Fruit fly (Drosophila melanogaster) whole organism, embryonic: Measurements from ENCODE around the gene CG6294.

ENCODE experiments used
- ATbp ChIP-seq: fragments of 200-800 bp; sonication (Bioruptor generic); optimal IDR thresholded peaks from 2 replicates; lab custom pipeline; 2017; ENCODE audit warnings: missing biosample characterization, mild to moderate bottlenecking, missing genetic modification characterization, missing genetic modification reagents
- Blimp-1 ChIP-seq: fragments of 200-800 bp; sonication (Bioruptor generic); optimal IDR thresholded peaks from 3 replicates; lab custom pipeline; 2018; ENCODE audit warnings: missing biosample characterization, missing genetic modification characterization, mild to moderate bottlenecking, moderate library complexity, missing genetic modification reagents
- C15 ChIP-seq: fragments of 200-800 bp; sonication (Bioruptor generic); IDR thresholded peaks from 3 replicates; pipeline ENCODE4 v1.3.6; 2022; ENCODE audit warnings: missing biosample characterization, missing genetic modification characterization
- CG10431 ChIP-seq: fragments of 200-800 bp; sonication (Bioruptor generic); optimal IDR thresholded peaks from 3 replicates; lab custom pipeline; 2018; ENCODE audit warnings: missing biosample characterization, mild to moderate bottlenecking, missing genetic modification characterization
- CG12219 ChIP-seq: fragments of 200-800 bp; sonication (Bioruptor generic); optimal IDR thresholded peaks from 3 replicates; lab custom pipeline; 2018; ENCODE audit warnings: missing biosample characterization, mild to moderate bottlenecking, missing genetic modification characterization
- CG15269 ChIP-seq: fragments of 200-800 bp; sonication (Bioruptor generic); optimal IDR thresholded peaks from 2 replicates; lab custom pipeline; 2018; ENCODE audit warnings: missing biosample characterization, mild to moderate bottlenecking, missing genetic modification characterization, moderate library complexity
- CG15696 ChIP-seq: fragments of 200-800 bp; sonication (Bioruptor generic); optimal IDR thresholded peaks from 2 replicates; lab custom pipeline; 2019; ENCODE audit warnings: missing biosample characterization, mild to moderate bottlenecking, missing genetic modification characterization, moderate library complexity
- CG1603 ChIP-seq: fragments of 200-800 bp; sonication (Bioruptor generic); optimal IDR thresholded peaks from 2 replicates; lab custom pipeline; 2019; ENCODE audit warnings: missing biosample characterization, mild to moderate bottlenecking, missing genetic modification characterization, moderate library complexity
- CG17359 ChIP-seq: fragments of 200-800 bp; sonication (Bioruptor generic); optimal IDR thresholded peaks from 3 replicates; lab custom pipeline; 2018; ENCODE audit warnings: missing biosample characterization, mild to moderate bottlenecking, missing genetic modification characterization, moderate library complexity
- CG17361 ChIP-seq: fragments of 200-800 bp; sonication (Bioruptor generic); IDR thresholded peaks from 3 replicates; pipeline ENCODE4 v1.3.6; 2022; ENCODE audit warnings: missing biosample characterization, missing genetic modification characterization
- CG2712 ChIP-seq: fragments of 200-800 bp; optimal IDR thresholded peaks from 3 replicates; lab custom pipeline; 2019; ENCODE audit warnings: missing biosample characterization, mild to moderate bottlenecking, missing genetic modification characterization, moderate library complexity
- CG30403 ChIP-seq: fragments of 200-800 bp; sonication (Bioruptor generic); optimal IDR thresholded peaks from 3 replicates; lab custom pipeline; 2016; ENCODE audit warnings: missing biosample characterization, missing genetic modification characterization
- CG33557 ChIP-seq: fragments of 200-800 bp; sonication (Bioruptor generic); optimal IDR thresholded peaks from 2 replicates; lab custom pipeline; 2019; ENCODE audit warnings: missing biosample characterization, mild to moderate bottlenecking, missing genetic modification characterization, moderate library complexity
- CG3407 ChIP-seq: fragments of 200-800 bp; sonication (Bioruptor generic); optimal IDR thresholded peaks from 2 replicates; lab custom pipeline; 2018; ENCODE audit warnings: missing biosample characterization, mild to moderate bottlenecking, missing genetic modification characterization
- CG34224 ChIP-seq: fragments of 200-800 bp; sonication (Bioruptor generic); IDR thresholded peaks from 3 replicates; pipeline ENCODE4 v1.3.6; 2022; ENCODE audit warnings: missing biosample characterization, missing genetic modification characterization; ENCODE audit not compliant: partially characterized antibody
- CG5180 ChIP-seq: fragments of 200-800 bp; sonication (Bioruptor generic); optimal IDR thresholded peaks from 3 replicates; lab custom pipeline; 2017; ENCODE audit warnings: missing biosample characterization, missing genetic modification characterization, mild to moderate bottlenecking, moderate library complexity, missing genetic modification reagents
- CG5953 ChIP-seq: fragments of 200-800 bp; sonication (Bioruptor generic); IDR thresholded peaks from 2 replicates; pipeline ENCODE4 v1.3.6; 2022; ENCODE audit warnings: missing biosample characterization, missing genetic modification characterization
- CG6254 ChIP-seq: fragments of 200-800 bp; sonication (Bioruptor generic); optimal IDR thresholded peaks from 3 replicates; lab custom pipeline; 2017; ENCODE audit warnings: mild to moderate bottlenecking, missing biosample characterization, missing genetic modification reagents, missing genetic modification characterization
- CG6813 ChIP-seq: fragments of 200-800 bp; sonication (Bioruptor generic); optimal IDR thresholded peaks from 2 replicates; lab custom pipeline; 2017; ENCODE audit warnings: missing biosample characterization, missing genetic modification characterization, mild to moderate bottlenecking, moderate library complexity, missing genetic modification reagents
- CG7786 ChIP-seq: fragments of 200-800 bp; sonication (Bioruptor generic); optimal IDR thresholded peaks from 2 replicates; lab custom pipeline; 2016; ENCODE audit warnings: missing biosample characterization, missing genetic modification characterization
- CG8290 ChIP-seq, 3 experiments: fragments of 200-800 bp; sonication (Bioruptor generic); optimal IDR thresholded peaks; 2 replicates each; lab custom pipeline; 2016 to 2019; ENCODE audit warnings: missing biosample characterization in 3 of 3, missing genetic modification characterization in 3 of 3, mild to moderate bottlenecking in 2 of 3, moderate library complexity in 1 of 3
- CG8359 ChIP-seq: fragments of 200-800 bp; sonication (Bioruptor generic); optimal IDR thresholded peaks from 2 replicates; lab custom pipeline; 2017; ENCODE audit warnings: missing biosample characterization, mild to moderate bottlenecking, missing genetic modification characterization, borderline replicate concordance
- CG9437 ChIP-seq: fragments of 200-800 bp; sonication (Bioruptor generic); optimal IDR thresholded peaks from 2 replicates; lab custom pipeline; 2018; ENCODE audit warnings: missing biosample characterization, mild to moderate bottlenecking, missing genetic modification characterization
- Drgx ChIP-seq: fragments of 200-800 bp; sonication (Bioruptor generic); IDR thresholded peaks from 2 replicates; pipeline ENCODE4 v1.3.6; 2022; ENCODE audit warnings: missing biosample characterization, missing genetic modification characterization
- HHEX ChIP-seq: fragments of 200-800 bp; sonication (Bioruptor generic); optimal IDR thresholded peaks from 3 replicates; lab custom pipeline; 2017; ENCODE audit warnings: missing biosample characterization, mild to moderate bottlenecking, missing genetic modification characterization, missing genetic modification reagents
- Kr ChIP-seq: fragments of 200-800 bp; sonication (Bioruptor generic); optimal IDR thresholded peaks from 2 replicates; lab custom pipeline; 2017; ENCODE audit warnings: missing biosample characterization, mild to moderate bottlenecking, missing genetic modification characterization
- MTF-1 ChIP-seq: fragments of 200-800 bp; sonication (Bioruptor generic); optimal IDR thresholded peaks from 2 replicates; lab custom pipeline; 2018; ENCODE audit warnings: missing biosample characterization, mild to moderate bottlenecking, missing genetic modification characterization, borderline replicate concordance
- Med ChIP-seq: fragments of 200-800 bp; sonication (Bioruptor generic); peaks from one replicate; lab custom pipeline; 2016; ENCODE audit warnings: missing biosample characterization, missing genetic modification characterization, mild to moderate bottlenecking, inconsistent platforms, moderate library complexity
- ara ChIP-seq: fragments of 200-800 bp; sonication (Bioruptor generic); IDR thresholded peaks from 2 replicates; pipeline ENCODE4 v1.3.6; 2022; ENCODE audit warnings: missing biosample characterization, missing genetic modification characterization
- bab2 ChIP-seq: fragments of 200-800 bp; sonication (Bioruptor generic); optimal IDR thresholded peaks from 2 replicates; lab custom pipeline; 2016; ENCODE audit warnings: missing biosample characterization, missing genetic modification characterization
- bigmax ChIP-seq: fragments of 200-800 bp; sonication (Bioruptor generic); optimal IDR thresholded peaks from 2 replicates; lab custom pipeline; 2018; ENCODE audit warnings: missing biosample characterization, mild to moderate bottlenecking, missing genetic modification characterization
- chm ChIP-seq: fragments of 200-800 bp; sonication (Bioruptor generic); IDR thresholded peaks from 2 replicates; pipeline ENCODE4 v1.3.6; 2022; ENCODE audit warnings: missing biosample characterization, missing genetic modification characterization
- crc ChIP-seq: fragments of 200-800 bp; sonication (Bioruptor generic); optimal IDR thresholded peaks from 2 replicates; lab custom pipeline; 2016; ENCODE audit warnings: missing biosample characterization, missing genetic modification characterization
- dpn ChIP-seq, 2 experiments: fragments of 200-800 bp; sonication (Bioruptor generic); optimal IDR thresholded peaks; 3 replicates each; lab custom pipeline; 2016; ENCODE audit warnings: missing biosample characterization in 2 of 2, missing genetic modification characterization in 2 of 2
- ewg ChIP-seq: fragments of 200-800 bp; sonication (Bioruptor generic); optimal IDR thresholded peaks from 3 replicates; lab custom pipeline; 2017; ENCODE audit warnings: mild to moderate bottlenecking, missing biosample characterization, missing genetic modification reagents, missing genetic modification characterization
- fd102C ChIP-seq: fragments of 200-800 bp; sonication (Bioruptor generic); optimal IDR thresholded peaks from 2 replicates; lab custom pipeline; 2018; ENCODE audit warnings: missing biosample characterization, mild to moderate bottlenecking, missing genetic modification characterization, moderate library complexity
- grau ChIP-seq: fragments of 200-800 bp; optimal IDR thresholded peaks from 3 replicates; lab custom pipeline; 2019; ENCODE audit warnings: missing biosample characterization, mild to moderate bottlenecking, missing genetic modification characterization, moderate library complexity
- gro ChIP-seq: fragments of 200-800 bp; sonication (Bioruptor generic); optimal IDR thresholded peaks from 2 replicates; lab custom pipeline; 2016; ENCODE audit warnings: missing biosample characterization, missing genetic modification characterization
- nau ChIP-seq: fragments of 200-800 bp; sonication (Bioruptor generic); optimal IDR thresholded peaks from 3 replicates; lab custom pipeline; 2017; ENCODE audit warnings: missing biosample characterization, mild to moderate bottlenecking, missing genetic modification characterization, missing genetic modification reagents
- onecut ChIP-seq: fragments of 200-800 bp; sonication (Bioruptor generic); IDR thresholded peaks from 2 replicates; pipeline ENCODE4 v1.3.6; 2022; ENCODE audit warnings: missing biosample characterization, missing genetic modification characterization
- org-1 ChIP-seq: fragments of 200-800 bp; sonication (Bioruptor generic); optimal IDR thresholded peaks from 2 replicates; lab custom pipeline; 2017; ENCODE audit warnings: missing biosample characterization, missing genetic modification characterization
- peb ChIP-seq: fragments of 200-800 bp; sonication (Bioruptor generic); IDR thresholded peaks from 2 replicates; pipeline ENCODE4 v1.3.6; 2022; ENCODE audit warnings: missing biosample characterization, missing genetic modification characterization
- ro ChIP-seq: fragments of 200-800 bp; sonication (Bioruptor generic); IDR thresholded peaks from 2 replicates; pipeline ENCODE4 v1.3.6; 2022; ENCODE audit warnings: missing biosample characterization, missing genetic modification characterization
- sens ChIP-seq: fragments of 200-800 bp; sonication (Bioruptor generic); peaks from one replicate; lab custom pipeline; 2016; ENCODE audit warnings: missing biosample characterization, missing genetic modification characterization
- sqz ChIP-seq: fragments of 200-800 bp; sonication (Bioruptor generic); optimal IDR thresholded peaks from 3 replicates; lab custom pipeline; 2018; ENCODE audit warnings: missing biosample characterization, mild to moderate bottlenecking, missing genetic modification characterization

The CG6294 gene

DNA sequence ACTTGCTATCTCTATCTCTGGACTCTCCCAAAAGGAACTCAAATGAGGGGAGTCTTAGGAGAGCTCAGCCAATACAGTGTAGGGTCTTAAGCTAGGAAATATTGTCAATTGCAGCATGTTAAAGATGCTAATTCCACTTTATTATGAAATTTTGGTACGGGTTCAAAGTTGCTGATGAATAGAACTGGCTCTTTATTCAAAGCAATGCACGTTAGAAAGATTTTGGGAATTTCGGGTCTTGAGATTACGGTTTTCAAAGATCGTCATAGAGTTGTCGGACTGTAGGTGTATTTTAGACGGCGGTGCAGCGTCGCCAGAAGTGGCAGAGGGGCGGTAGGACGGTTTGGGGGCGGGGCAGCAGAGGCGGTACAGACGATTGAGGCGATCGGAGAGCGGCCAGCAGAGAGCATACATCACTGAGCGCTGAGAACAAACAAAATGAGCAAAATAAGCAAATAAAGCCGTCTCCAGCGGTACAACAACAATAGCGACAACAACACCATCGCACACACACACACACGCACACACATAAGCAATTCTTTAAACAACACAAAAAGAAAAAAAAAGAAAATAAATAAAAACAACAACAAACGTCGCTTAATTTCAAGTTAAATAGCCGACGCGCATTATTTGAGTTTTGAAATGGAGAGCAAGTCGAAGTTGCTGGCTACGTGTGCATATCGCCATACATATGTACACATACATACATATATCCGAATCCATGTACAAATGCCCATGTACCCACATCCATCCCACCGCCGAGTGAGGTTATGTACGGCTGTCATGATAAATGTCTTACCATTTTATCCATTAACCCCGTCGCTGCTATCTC lies 35.1 kb downstream of the CG6294 start (continued):
- peak; percentile 29 for TF ChIP-seq CG15696 (tag; lab: Kevin White, UChicago)
- TF ChIP-seq crc (GFP tag; lab: Kevin White, UChicago), result no peak
- no peak for TF ChIP-seq fd102C (GFP tag; lab: Kevin White, UChicago)
- peak; percentile 15 for TF ChIP-seq CG30403 (GFP tag; lab: Kevin White, UChicago)
- TF ChIP-seq chm (GFP tag; lab: Robert Waterston, UW), result peak; percentile 11; the same call in 1 of the 2 replicates
- peak; percentile 85 for TF ChIP-seq grau
- TF ChIP-seq Drgx (GFP tag; lab: Robert Waterston, UW), result peak; percentile 8; the same call in 1 of the 2 replicates
- TF ChIP-seq CG17361 (GFP tag; lab: Robert Waterston, UW), result 0 out of 3 replicates have a peak, but pooled peaks have one; percentile 18
- TF ChIP-seq CG2712 (tag; lab: Kevin White, UChicago), result peak; percentile 41
- TF ChIP-seq CG6254 (GFP tag; lab: Kevin White, UChicago), result peak; percentile 20
- TF ChIP-seq CG3407, result peak; percentile 57
- no peak for TF ChIP-seq C15 (GFP tag; lab: Robert Waterston, UW)
- peak; percentile 6; the same call in 1 of the 2 replicates for TF ChIP-seq peb
- peak; percentile 4 for TF ChIP-seq org-1
- no peak for TF ChIP-seq CG7786
- TF ChIP-seq ATbp (GFP tag; lab: Kevin White, UChicago), result peak; percentile 71
- TF ChIP-seq ro (GFP tag; lab: Robert Waterston, UW), result no peak
- TF ChIP-seq ara, result peak; percentile 31; the same call in 1 of the 2 replicates
- 0 out of 2 replicates have a peak, but pooled peaks have one; percentile 7 for TF ChIP-seq onecut (GFP tag; lab: Robert Waterston, UW)
- peak; percentile 13 for TF ChIP-seq CG17359 (tag; lab: Kevin White, UChicago)
- peak; percentile 20 for TF ChIP-seq CG1603 (tag; lab: Kevin White, UChicago)
- TF ChIP-seq CG10431, result peak; percentile 53
- no peak for TF ChIP-seq CG15269 (tag; lab: Kevin White, UChicago)
- TF ChIP-seq sens (GFP tag; lab: Kevin White, UChicago), result peak; percentile 75
- TF ChIP-seq MTF-1, result peak; percentile 58
- TF ChIP-seq CG12219 (GFP tag; lab: Kevin White, UChicago), result no peak
- TF ChIP-seq CG6813, result peak; percentile 67
- TF ChIP-seq ewg, result no peak
- TF ChIP-seq Blimp-1 (GFP tag; lab: Kevin White, UChicago), result peak; percentile 21
- no peak for TF ChIP-seq CG9437 (GFP tag; lab: Kevin White, UChicago)
- peak; percentile 28 for TF ChIP-seq CG8359 (GFP tag; lab: Kevin White, UChicago)
- TF ChIP-seq sqz (GFP tag; lab: Kevin White, UChicago), result peak; percentile 39
- TF ChIP-seq CG5180 (GFP tag; lab: Kevin White, UChicago), result peak; percentile 34
- TF ChIP-seq CG33557 (GFP tag; lab: Kevin White, UChicago), result peak; percentile 33
- TF ChIP-seq dpn (GFP tag; optimal IDR thresholded peaks at IDR 0.05; lab: Kevin White, UChicago), result peak in 1 of 2 experiments; percentile 5
- TF ChIP-seq Med (GFP tag; lab: Kevin White, UChicago), result peak; percentile 71
- peak; percentile 87 for TF ChIP-seq bigmax (GFP tag; lab: Kevin White, UChicago)
- peak; percentile 1 for TF ChIP-seq nau (GFP tag; lab: Kevin White, UChicago)
- no peak for TF ChIP-seq CG8290 (GFP tag; optimal IDR thresholded peaks at IDR 0.05; lab: Kevin White, UChicago)
- TF ChIP-seq CG8290 (tag; optimal IDR thresholded peaks at IDR 0.05; lab: Kevin White, UChicago), result peak in 1 of 2 experiments; percentile 7
- TF ChIP-seq CG34224 (GFP tag; lab: Robert Waterston, UW), result no peak
- TF ChIP-seq gro (GFP tag; lab: Kevin White, UChicago), result no peak
- no peak for TF ChIP-seq bab2 (GFP tag; lab: Kevin White, UChicago)
- TF ChIP-seq CG5953 (GFP tag; lab: Robert Waterston, UW), result 0 out of 2 replicates have a peak, but pooled peaks have one; percentile 20
- no peak for TF ChIP-seq HHEX (GFP tag; lab: Kevin White, UChicago)
- peak; percentile 4 for TF ChIP-seq Kr
